Worm (Caenorhabditis elegans): ENCODE data around the gene T11F9.1.

- TF ChIP-seq B0019.2 (GFP tag; conservative IDR thresholded peaks at IDR 0.05) (no peak), chd-7 (tag; optimal IDR thresholded peaks at IDR 0.05) (no peak), C17E4.6 (GFP tag; IDR thresholded peaks at IDR 0.05) (no peak), cebp-2 (GFP tag; IDR thresholded peaks at IDR 0.05) (no peak), ama-1 (optimal IDR thresholded peaks at IDR 0.05) (no peak), ama-1 (GFP tag; optimal IDR thresholded peaks at IDR 0.05) (no peak), lin-40 (tag; optimal IDR thresholded peaks at IDR 0.05) (no peak), F52B5.7 (tag; optimal IDR thresholded peaks at IDR 0.05) (no peak), bed-1 (GFP tag; IDR thresholded peaks at IDR 0.05) (no peak), die-1 (tag; optimal IDR thresholded peaks at IDR 0.05) (no peak), efl-1 (GFP tag; optimal IDR thresholded peaks at IDR 0.05) (no peak), ztf-22 (GFP tag; optimal IDR thresholded peaks at IDR 0.05) (no peak)
These were observed 38.1 kb downstream of the T11F9.1 start for ce11 chrV:11497475-11497874.

All from whole organism, young adult.